Comparison of ENCODE assay signal across 3 worm cellular contexts in genomic region chrV:4754684-4755211, ce11.
TF ChIP-seq lines count a peak whose summit lies in the region.

No protein-coding gene starts in this region.

TF ChIP-seq in whole organism, L2 larva, 48 proteins besides CTCF, POLR2A, EP300 and RAD21:
- TF ChIP-seq Y55F3AM.14 (GFP tag; optimal IDR thresholded peaks at IDR 0.05; lab: Kevin White, UChicago): peak; percentile 0
- no peak for TF ChIP-seq nhr-12 (tag; optimal IDR thresholded peaks at IDR 0.05; lab: Kevin White, UChicago)

TF ChIP-seq in whole organism, L4 larva, 104 proteins besides CTCF, POLR2A, EP300 and RAD21:
- TF ChIP-seq lin-38 (GFP tag; IDR thresholded peaks at IDR 0.05; lab: Robert Waterston, UW) (0 out of 2 replicates have a peak, but pooled peaks have one; percentile 10), nhr-28 (tag; optimal IDR thresholded peaks at IDR 0.05; lab: Kevin White, UChicago) (no peak), fos-1 (tag; optimal IDR thresholded peaks at IDR 0.05; lab: Kevin White, UChicago) (no peak), lin-1 (GFP tag; IDR thresholded peaks at IDR 0.05; lab: Robert Waterston, UW) (no peak), madf-5 (GFP tag; IDR thresholded peaks at IDR 0.05; lab: Robert Waterston, UW) (no peak), egl-43 (GFP tag; IDR thresholded peaks at IDR 0.05; lab: Robert Waterston, UW) (peak; percentile 8; the same call in 1 of the 2 replicates), set-16 (GFP tag; IDR thresholded peaks at IDR 0.05; lab: Robert Waterston, UW) (peak; percentile 91), tra-1 (GFP tag; IDR thresholded peaks at IDR 0.05; lab: Robert Waterston, UW) (no peak), dpl-1 (GFP tag; optimal IDR thresholded peaks at IDR 0.05; lab: Kevin White, UChicago) (no peak), nhr-77 (tag; optimal IDR thresholded peaks at IDR 0.05; lab: Kevin White, UChicago) (no peak), pha-4 (GFP tag; IDR thresholded peaks at IDR 0.05; lab: Robert Waterston, UW) (peak; percentile 16; the same call in 1 of the 2 replicates), pha-4 (tag; optimal IDR thresholded peaks at IDR 0.05; lab: Kevin White, UChicago) (no peak)
TF ChIP-seq in whole organism, L4 larva: peak in this region for 4.

TF ChIP-seq in whole organism, young adult, 124 proteins besides CTCF, POLR2A, EP300 and RAD21:
- TF ChIP-seq mxl-1 (tag; optimal IDR thresholded peaks at IDR 0.05; lab: Kevin White, UChicago): no peak
- TF ChIP-seq Y79H2A.3 (GFP tag; conservative IDR thresholded peaks at IDR 0.05; lab: Robert Waterston, UW): peak; percentile 71
- no peak for TF ChIP-seq hlh-12 (tag; optimal IDR thresholded peaks at IDR 0.05; lab: Kevin White, UChicago)
- TF ChIP-seq F39B2.1 (GFP tag; IDR thresholded peaks at IDR 0.05; lab: Robert Waterston, UW): 0 out of 2 replicates have a peak, but pooled peaks have one; percentile 54
- 0 out of 2 replicates have a peak, but pooled peaks have one; percentile 41 for TF ChIP-seq Y95B8A.8 (GFP tag; IDR thresholded peaks at IDR 0.05; lab: Robert Waterston, UW)
- 0 out of 2 replicates have a peak, but pooled peaks have one; percentile 13 for TF ChIP-seq C17E4.6 (GFP tag; IDR thresholded peaks at IDR 0.05; lab: Robert Waterston, UW)
- TF ChIP-seq zfh-2 (GFP tag; conservative IDR thresholded peaks at IDR 0.05; lab: Robert Waterston, UW): peak; percentile 87
- TF ChIP-seq egrh-3 (GFP tag; IDR thresholded peaks at IDR 0.05; lab: Robert Waterston, UW): peak; percentile 84
- peak; percentile 39; the same call in 1 of the 2 replicates for TF ChIP-seq Y53G8AR.9 (GFP tag; conservative IDR thresholded peaks at IDR 0.05; lab: Robert Waterston, UW)
- no peak for TF ChIP-seq xnd-1 (tag; optimal IDR thresholded peaks at IDR 0.05; lab: Kevin White, UChicago)
TF ChIP-seq in whole organism, young adult: peak in this region for 7.
